Fruit fly (Drosophila melanogaster): ENCODE results near the gene Act5C.

DNA sequence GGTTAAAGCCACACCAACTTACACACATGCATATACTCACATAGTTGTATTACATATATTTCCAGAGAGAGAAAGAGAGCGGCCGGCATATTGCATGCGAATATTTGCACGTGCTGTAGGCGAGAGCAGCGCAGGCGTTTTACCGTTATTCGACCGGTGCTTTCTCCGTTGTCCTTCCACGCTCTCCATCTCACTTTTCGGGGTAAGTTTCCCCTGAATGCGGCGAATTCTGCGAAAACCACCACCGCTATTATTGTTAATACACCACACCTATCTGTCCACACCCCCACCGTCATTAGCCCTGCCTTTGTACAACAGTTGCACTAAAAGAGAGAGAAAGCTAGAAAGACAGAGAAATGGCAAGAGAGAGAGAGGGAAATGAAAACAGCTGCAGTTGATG is 15.1 kb upstream of the Act5C start:
- TF ChIP-seq Sox102F (GFP tag; optimal IDR thresholded peaks at IDR 0.05): no peak
- no peak for TF ChIP-seq pdm3 (GFP tag; optimal IDR thresholded peaks at IDR 0.05)
- no peak for TF ChIP-seq Blimp-1 (GFP tag; optimal IDR thresholded peaks at IDR 0.05)
